Fruit fly (Drosophila melanogaster) whole organism, embryonic: ENCODE measurements around the gene CG5515.

Experiments used
- Adf1 ChIP-seq: fragments of 200-800 bp; sonication (Bioruptor generic); IDR thresholded peaks from 2 replicates; pipeline ENCODE4 v1.3.6; 2022; ENCODE audit warnings: missing biosample characterization, missing genetic modification characterization
- Atf6 ChIP-seq: fragments of 200-800 bp; sonication (Bioruptor generic); IDR thresholded peaks from 2 replicates; pipeline ENCODE4 v1.3.6; 2022; ENCODE audit warnings: missing biosample characterization, missing genetic modification characterization
- CG10654 ChIP-seq: fragments of 200-800 bp; sonication (Bioruptor generic); optimal IDR thresholded peaks from 2 replicates; lab custom pipeline; 2016; ENCODE audit warnings: missing biosample characterization, missing genetic modification characterization
- CG10959 ChIP-seq: fragments of 200-800 bp; sonication (Bioruptor generic); IDR thresholded peaks from 2 replicates; pipeline ENCODE4 v1.3.6; 2022; ENCODE audit warnings: missing biosample characterization, missing genetic modification characterization
- CG10979 ChIP-seq: fragments of 200-800 bp; sonication (Bioruptor generic); optimal IDR thresholded peaks from 2 replicates; lab custom pipeline; 2018; ENCODE audit warnings: missing biosample characterization, mild to moderate bottlenecking, missing genetic modification characterization, moderate library complexity
- CG11504 ChIP-seq: fragments of 200-800 bp; sonication (Bioruptor generic); optimal IDR thresholded peaks from 3 replicates; lab custom pipeline; 2019; ENCODE audit warnings: missing biosample characterization, mild to moderate bottlenecking, missing genetic modification characterization, moderate library complexity
- CG12155 ChIP-seq: fragments of 200-800 bp; sonication (Bioruptor generic); optimal IDR thresholded peaks from 3 replicates; lab custom pipeline; 2016; ENCODE audit warnings: missing biosample characterization, missing genetic modification characterization
- CG12219 ChIP-seq: fragments of 200-800 bp; sonication (Bioruptor generic); optimal IDR thresholded peaks from 3 replicates; lab custom pipeline; 2018; ENCODE audit warnings: missing biosample characterization, mild to moderate bottlenecking, missing genetic modification characterization
- CG16779 ChIP-seq: fragments of 200-800 bp; sonication (Bioruptor generic); IDR thresholded peaks from 2 replicates; pipeline ENCODE4 v1.3.6; 2022; ENCODE audit warnings: missing biosample characterization, missing genetic modification characterization
- CG17829 ChIP-seq: fragments of 200-800 bp; optimal IDR thresholded peaks from 2 replicates; lab custom pipeline; 2019; ENCODE audit warnings: missing biosample characterization, mild to moderate bottlenecking, missing genetic modification characterization, moderate library complexity
- CG18476 ChIP-seq: fragments of 200-800 bp; sonication (Bioruptor generic); optimal IDR thresholded peaks from 2 replicates; lab custom pipeline; 2016; ENCODE audit warnings: missing biosample characterization, mild to moderate bottlenecking, missing genetic modification characterization
- CG30020 ChIP-seq: fragments of 200-800 bp; optimal IDR thresholded peaks from 2 replicates; lab custom pipeline; 2019; ENCODE audit warnings: missing biosample characterization, mild to moderate bottlenecking, missing genetic modification characterization, moderate library complexity
- CG5180 ChIP-seq: fragments of 200-800 bp; sonication (Bioruptor generic); optimal IDR thresholded peaks from 3 replicates; lab custom pipeline; 2017; ENCODE audit warnings: missing biosample characterization, missing genetic modification characterization, mild to moderate bottlenecking, moderate library complexity, missing genetic modification reagents
- CG6254 ChIP-seq: fragments of 200-800 bp; sonication (Bioruptor generic); optimal IDR thresholded peaks from 3 replicates; lab custom pipeline; 2017; ENCODE audit warnings: mild to moderate bottlenecking, missing biosample characterization, missing genetic modification reagents, missing genetic modification characterization
- CG7357 ChIP-seq: fragments of 200-800 bp; sonication (Bioruptor generic); IDR thresholded peaks from 3 replicates; pipeline ENCODE4 v1.3.6; 2022; ENCODE audit warnings: missing biosample characterization, missing genetic modification characterization
- CG7372 ChIP-seq: fragments of 200-800 bp; sonication (Bioruptor generic); IDR thresholded peaks from 2 replicates; pipeline ENCODE4 v1.3.6; 2022; ENCODE audit warnings: missing biosample characterization, missing genetic modification characterization
- CG7745 ChIP-seq: fragments of 200-800 bp; sonication (Bioruptor generic); optimal IDR thresholded peaks from 2 replicates; lab custom pipeline; 2018; ENCODE audit warnings: missing biosample characterization, mild to moderate bottlenecking, missing genetic modification characterization, moderate library complexity
- CG7786 ChIP-seq: fragments of 200-800 bp; sonication (Bioruptor generic); optimal IDR thresholded peaks from 2 replicates; lab custom pipeline; 2016; ENCODE audit warnings: missing biosample characterization, missing genetic modification characterization
- CG7987 ChIP-seq: fragments of 200-800 bp; sonication (Bioruptor generic); optimal IDR thresholded peaks from 2 replicates; lab custom pipeline; 2018; ENCODE audit warnings: missing biosample characterization, mild to moderate bottlenecking, missing genetic modification characterization, moderate library complexity
- CG8388 ChIP-seq: fragments of 200-800 bp; sonication (Bioruptor generic); optimal IDR thresholded peaks from 2 replicates; lab custom pipeline; 2019; ENCODE audit warnings: missing biosample characterization, mild to moderate bottlenecking, missing genetic modification characterization, moderate library complexity
- Chrac-16 ChIP-seq: fragments of 200-800 bp; sonication (Bioruptor generic); optimal IDR thresholded peaks from 3 replicates; lab custom pipeline; 2016; ENCODE audit warnings: missing biosample characterization, missing genetic modification characterization
- D19A ChIP-seq: fragments of 200-800 bp; optimal IDR thresholded peaks from 3 replicates; lab custom pipeline; 2019; ENCODE audit warnings: missing biosample characterization, mild to moderate bottlenecking, missing genetic modification characterization, moderate library complexity
- D19B ChIP-seq: fragments of 200-800 bp; sonication (Bioruptor generic); optimal IDR thresholded peaks from 2 replicates; lab custom pipeline; 2017; ENCODE audit warnings: missing biosample characterization, mild to moderate bottlenecking, missing genetic modification characterization
- Dek ChIP-seq: fragments of 200-800 bp; sonication (Bioruptor generic); optimal IDR thresholded peaks from 3 replicates; lab custom pipeline; 2019; ENCODE audit warnings: missing biosample characterization, mild to moderate bottlenecking, missing genetic modification characterization, moderate library complexity
- Gsc ChIP-seq: fragments of 200-800 bp; sonication (Bioruptor generic); IDR thresholded peaks from 2 replicates; pipeline ENCODE4 v1.3.6; 2022; ENCODE audit warnings: missing biosample characterization, missing genetic modification characterization
- HLH54F ChIP-seq: fragments of 200-800 bp; sonication (Bioruptor generic); optimal IDR thresholded peaks from 3 replicates; lab custom pipeline; 2016; ENCODE audit warnings: missing biosample characterization, missing genetic modification characterization
- Mad ChIP-seq: fragments of 200-800 bp; sonication (Bioruptor generic); optimal IDR thresholded peaks from 2 replicates; lab custom pipeline; 2016; ENCODE audit warnings: missing biosample characterization, missing genetic modification characterization
- Pdp1 ChIP-seq, 2 experiments: fragments of 200-800 bp; sonication (Bioruptor generic); optimal IDR thresholded peaks; 3 replicates each; lab custom pipeline; 2016; ENCODE audit warnings: missing biosample characterization in 2 of 2, missing genetic modification characterization in 2 of 2, mild to moderate bottlenecking in 1 of 2, moderate library complexity in 1 of 2
- Spps ChIP-seq: fragments of 200-800 bp; sonication (Bioruptor generic); optimal IDR thresholded peaks from 2 replicates; lab custom pipeline; 2018; ENCODE audit warnings: missing biosample characterization, mild to moderate bottlenecking, missing genetic modification characterization
- Usf ChIP-seq: fragments of 200-800 bp; sonication (Bioruptor generic); optimal IDR thresholded peaks from 2 replicates; lab custom pipeline; 2017; ENCODE audit warnings: missing genotype, missing biosample characterization, missing genetic modification characterization
- bab2 ChIP-seq: fragments of 200-800 bp; sonication (Bioruptor generic); optimal IDR thresholded peaks from 2 replicates; lab custom pipeline; 2016; ENCODE audit warnings: missing biosample characterization, missing genetic modification characterization
- chm ChIP-seq: fragments of 200-800 bp; sonication (Bioruptor generic); IDR thresholded peaks from 2 replicates; pipeline ENCODE4 v1.3.6; 2022; ENCODE audit warnings: missing biosample characterization, missing genetic modification characterization
- cwo ChIP-seq: fragments of 200-800 bp; sonication (Bioruptor generic); optimal IDR thresholded peaks from 3 replicates; lab custom pipeline; 2017; ENCODE audit warnings: missing biosample characterization, missing genetic modification characterization, mild to moderate bottlenecking, moderate library complexity, missing genetic modification reagents
- ems ChIP-seq: fragments of 200-800 bp; sonication (Bioruptor generic); optimal IDR thresholded peaks from 3 replicates; lab custom pipeline; 2016; ENCODE audit warnings: missing biosample characterization, missing genetic modification characterization
- fd64A ChIP-seq: fragments of 200-800 bp; sonication (Bioruptor generic); optimal IDR thresholded peaks from 3 replicates; lab custom pipeline; 2018; ENCODE audit warnings: missing biosample characterization, mild to moderate bottlenecking, missing genetic modification characterization
- h ChIP-seq: fragments of >200 bp; optimal IDR thresholded peaks from 2 replicates; lab custom pipeline; 2017
- lab ChIP-seq: fragments of 200-800 bp; sonication (Bioruptor generic); optimal IDR thresholded peaks from 3 replicates; lab custom pipeline; 2017; ENCODE audit warnings: missing biosample characterization, missing genetic modification characterization, mild to moderate bottlenecking, moderate library complexity, missing genetic modification reagents
- lbe ChIP-seq: fragments of 200-800 bp; sonication (Bioruptor generic); optimal IDR thresholded peaks from 2 replicates; lab custom pipeline; 2016; ENCODE audit warnings: missing biosample characterization, mild to moderate bottlenecking, missing genetic modification characterization
- nerfin-1 ChIP-seq: fragments of 200-800 bp; sonication (Bioruptor generic); optimal IDR thresholded peaks from 3 replicates; lab custom pipeline; 2019; ENCODE audit warnings: missing biosample characterization, mild to moderate bottlenecking, missing genetic modification characterization, moderate library complexity
- nom ChIP-seq: fragments of 200-800 bp; sonication (Bioruptor generic); optimal IDR thresholded peaks from 2 replicates; lab custom pipeline; 2017; ENCODE audit warnings: missing biosample characterization, missing genetic modification characterization, mild to moderate bottlenecking, moderate library complexity, missing genetic modification reagents
- pzg ChIP-seq: fragments of 200-800 bp; sonication (Bioruptor generic); optimal IDR thresholded peaks from 3 replicates; lab custom pipeline; 2018; ENCODE audit warnings: missing biosample characterization, mild to moderate bottlenecking, missing genetic modification characterization, moderate library complexity
- ro ChIP-seq: fragments of 200-800 bp; sonication (Bioruptor generic); IDR thresholded peaks from 2 replicates; pipeline ENCODE4 v1.3.6; 2022; ENCODE audit warnings: missing biosample characterization, missing genetic modification characterization
- salm ChIP-seq: fragments of 200-800 bp; sonication (Bioruptor generic); optimal IDR thresholded peaks from 2 replicates; lab custom pipeline; 2018; ENCODE audit warnings: missing biosample characterization, mild to moderate bottlenecking, missing genetic modification characterization
- scrt ChIP-seq: fragments of 200-800 bp; sonication (Bioruptor generic); optimal IDR thresholded peaks from 2 replicates; lab custom pipeline; 2018; ENCODE audit warnings: missing biosample characterization, mild to moderate bottlenecking, missing genetic modification characterization, moderate library complexity
- sisA ChIP-seq: fragments of 200-800 bp; sonication (Bioruptor generic); IDR thresholded peaks from 2 replicates; pipeline ENCODE4 v1.3.6; 2022; ENCODE audit warnings: missing biosample characterization, missing genetic modification characterization
- slp2 ChIP-seq: fragments of 200-800 bp; sonication (Bioruptor generic); optimal IDR thresholded peaks from 2 replicates; lab custom pipeline; 2016; ENCODE audit warnings: missing biosample characterization, missing genetic modification characterization
- ssp ChIP-seq: fragments of 200-800 bp; sonication (Bioruptor generic); IDR thresholded peaks from 2 replicates; pipeline ENCODE4 v1.3.6; 2022; ENCODE audit warnings: missing biosample characterization, missing genetic modification characterization
- ttk ChIP-seq: fragments of 200-800 bp; sonication (Bioruptor generic); IDR thresholded peaks from 2 replicates; pipeline ENCODE4 v2.1.2; 2022; ENCODE audit warnings: missing biosample characterization, missing genetic modification characterization
- unpg ChIP-seq: fragments of 200-800 bp; sonication (Bioruptor generic); optimal IDR thresholded peaks from 3 replicates; lab custom pipeline; 2018; ENCODE audit warnings: missing biosample characterization, mild to moderate bottlenecking, missing genetic modification characterization, moderate library complexity
- zfh2 ChIP-seq: fragments of 200-800 bp; sonication (Bioruptor generic); optimal IDR thresholded peaks from 2 replicates; lab custom pipeline; 2016; ENCODE audit warnings: missing biosample characterization, missing genetic modification characterization

CG5515 gene

dm6 chr3R:24206341-24207114, 17.8 kb upstream of the CG5515 start (continued):
- no peak for TF ChIP-seq Atf6
- TF ChIP-seq CG17829 = peak; percentile 52
- TF ChIP-seq CG10654 (GFP tag; lab: Kevin White, UChicago) = peak; percentile 26
- no peak for TF ChIP-seq h (lab: Kevin White, UChicago)
- TF ChIP-seq Pdp1 (GFP tag; optimal IDR thresholded peaks at IDR 0.05; lab: Kevin White, UChicago) = peak; percentile 16 to 53
- TF ChIP-seq pzg (GFP tag; lab: Kevin White, UChicago) = no peak
- TF ChIP-seq scrt = no peak
- no peak for TF ChIP-seq CG30020
- no peak for TF ChIP-seq slp2 (GFP tag; lab: Kevin White, UChicago)
- TF ChIP-seq CG11504 (tag; lab: Kevin White, UChicago) = peak; percentile 73
- no peak for TF ChIP-seq chm (GFP tag; lab: Robert Waterston, UW)
- TF ChIP-seq CG12219 = peak; percentile 61
- peak; percentile 48; the same call in 1 of the 2 replicates for TF ChIP-seq CG7372 (GFP tag; lab: Robert Waterston, UW)
- no peak for TF ChIP-seq D19B (GFP tag; lab: Kevin White, UChicago)
- TF ChIP-seq CG6254 (GFP tag; lab: Kevin White, UChicago) = peak; percentile 31
- peak; percentile 32; the same call in 1 of the 2 replicates for TF ChIP-seq sisA (GFP tag; lab: Robert Waterston, UW)
- TF ChIP-seq CG5180 (GFP tag; lab: Kevin White, UChicago) = peak; percentile 31
- no peak for TF ChIP-seq ro (GFP tag; lab: Robert Waterston, UW)
- TF ChIP-seq lab (GFP tag; lab: Kevin White, UChicago) = peak; percentile 53
- TF ChIP-seq bab2 = peak; percentile 11
- no peak for TF ChIP-seq CG18476 (GFP tag; lab: Kevin White, UChicago)
- no peak for TF ChIP-seq fd64A (GFP tag; lab: Kevin White, UChicago)
- TF ChIP-seq zfh2 (GFP tag; lab: Kevin White, UChicago) = no peak
- TF ChIP-seq CG8388 (GFP tag; lab: Kevin White, UChicago) = peak; percentile 56
- no peak for TF ChIP-seq CG7745 (tag; lab: Kevin White, UChicago)
- TF ChIP-seq Dek = peak; percentile 29
- no peak for TF ChIP-seq Mad
- TF ChIP-seq Spps (tag; lab: Kevin White, UChicago) = no peak
- no peak for TF ChIP-seq CG16779 (GFP tag; lab: Robert Waterston, UW)
- TF ChIP-seq Gsc (GFP tag; lab: Robert Waterston, UW) = no peak
- peak; percentile 60 for TF ChIP-seq unpg (GFP tag; lab: Kevin White, UChicago)
- TF ChIP-seq CG10959 (GFP tag; lab: Robert Waterston, UW) = no peak
- peak; percentile 90 for TF ChIP-seq D19A
- TF ChIP-seq Usf (GFP tag; lab: Kevin White, UChicago) = no peak
- TF ChIP-seq CG7786 (GFP tag; lab: Kevin White, UChicago) = no peak
- TF ChIP-seq ssp (GFP tag; lab: Robert Waterston, UW) = peak; percentile 46
- peak; percentile 4 for TF ChIP-seq Chrac-16 (GFP tag; lab: Kevin White, UChicago)
- TF ChIP-seq nom (GFP tag; lab: Kevin White, UChicago) = no peak
- TF ChIP-seq ems = peak; percentile 38
- TF ChIP-seq HLH54F (GFP tag; lab: Kevin White, UChicago) = no peak
- no peak for TF ChIP-seq lbe (GFP tag; lab: Kevin White, UChicago)
- 0 out of 3 replicates have a peak, but pooled peaks have one; percentile 36 for TF ChIP-seq CG7357 (GFP tag; lab: Robert Waterston, UW)
- TF ChIP-seq Adf1 = no peak
- peak; percentile 74 for TF ChIP-seq ttk
- peak; percentile 55 for TF ChIP-seq CG10979 (tag; lab: Kevin White, UChicago)
- TF ChIP-seq cwo (GFP tag; lab: Kevin White, UChicago) = no peak
- TF ChIP-seq nerfin-1 (tag; lab: Kevin White, UChicago) = peak; percentile 59
- TF ChIP-seq CG7987 = no peak
- peak; percentile 23 for TF ChIP-seq salm (tag; lab: Kevin White, UChicago)
- TF ChIP-seq CG12155 (GFP tag; lab: Kevin White, UChicago) = no peak
